Comparison of ENCODE assay signal across 5 worm cellular contexts in the genomic region with DNA sequence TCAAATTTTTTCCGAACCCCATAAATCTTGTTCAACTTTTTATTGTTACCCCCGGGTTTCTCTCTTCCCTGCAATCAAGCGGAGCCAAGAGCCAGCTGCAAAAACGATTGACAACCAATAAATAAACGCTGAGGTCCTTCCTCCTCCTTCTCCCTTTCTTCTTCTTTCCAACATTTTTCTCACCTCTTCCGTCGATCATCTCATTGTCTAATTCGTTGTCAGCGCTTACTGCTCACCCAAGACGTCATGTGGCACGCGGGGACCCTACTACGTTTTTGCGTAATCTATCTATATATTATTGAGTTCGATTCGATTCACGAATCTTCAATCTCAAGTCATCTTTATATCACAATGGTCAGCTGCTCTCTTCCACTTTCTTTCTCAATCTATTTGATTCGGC.
TF ChIP-seq lines count a peak whose summit lies in the region.

No protein-coding gene starts in this region.

TF ChIP-seq in whole organism, L1 larva, 84 proteins besides CTCF, POLR2A, EP300 and RAD21 (continues in another document):
- TF ChIP-seq lin-39 (tag; optimal IDR thresholded peaks at IDR 0.05; lab: Kevin White, UChicago): no peak
- TF ChIP-seq aly-2 (tag; optimal IDR thresholded peaks at IDR 0.05; lab: Kevin White, UChicago): no peak
- no peak for TF ChIP-seq xbp-1 (tag; optimal IDR thresholded peaks at IDR 0.05; lab: Kevin White, UChicago)
- no peak for TF ChIP-seq F16B12.6 (tag; optimal IDR thresholded peaks at IDR 0.05; lab: Kevin White, UChicago)
- no peak for TF ChIP-seq ceh-88 (GFP tag; IDR thresholded peaks at IDR 0.05; lab: Robert Waterston, UW)
- no peak for TF ChIP-seq zag-1 (tag; optimal IDR thresholded peaks at IDR 0.05; lab: Kevin White, UChicago)
- no peak for TF ChIP-seq fkh-8 (tag; optimal IDR thresholded peaks at IDR 0.05; lab: Kevin White, UChicago)
- no peak for TF ChIP-seq sox-4 (tag; optimal IDR thresholded peaks at IDR 0.05; lab: Kevin White, UChicago)
- no peak for TF ChIP-seq skn-1 (tag; optimal IDR thresholded peaks at IDR 0.05; lab: Kevin White, UChicago)
- TF ChIP-seq nhr-71 (tag; optimal IDR thresholded peaks at IDR 0.05; lab: Kevin White, UChicago): peak; percentile 78
- TF ChIP-seq dsc-1 (tag; optimal IDR thresholded peaks at IDR 0.05; lab: Kevin White, UChicago): peak; percentile 17
- no peak for TF ChIP-seq vab-15 (tag; optimal IDR thresholded peaks at IDR 0.05; lab: Kevin White, UChicago)
- TF ChIP-seq lir-3 (tag; optimal IDR thresholded peaks at IDR 0.05; lab: Kevin White, UChicago; ENCODE audit: poor library complexity): no peak
- TF ChIP-seq nhr-90 (tag; optimal IDR thresholded peaks at IDR 0.05; lab: Kevin White, UChicago; ENCODE audit: poor library complexity): no peak
- TF ChIP-seq mab-9 (GFP tag; IDR thresholded peaks at IDR 0.05; lab: Robert Waterston, UW): no peak
- TF ChIP-seq unc-130 (tag; optimal IDR thresholded peaks at IDR 0.05; lab: Kevin White, UChicago): peak; percentile 56
- TF ChIP-seq unc-62 (GFP tag; optimal IDR thresholded peaks at IDR 0.05; lab: Kevin White, UChicago): no peak
- TF ChIP-seq pax-3 (tag; optimal IDR thresholded peaks at IDR 0.05; lab: Kevin White, UChicago): no peak

TF ChIP-seq in whole organism, L2 larva, 48 proteins besides CTCF, POLR2A, EP300 and RAD21:
- TF ChIP-seq elt-3 (tag; optimal IDR thresholded peaks at IDR 0.05; lab: Kevin White, UChicago) (no peak), nhr-129 (tag; optimal IDR thresholded peaks at IDR 0.05; lab: Kevin White, UChicago) (peak; percentile 45), aly-2 (tag; optimal IDR thresholded peaks at IDR 0.05; lab: Kevin White, UChicago) (no peak), lsy-2 (tag; optimal IDR thresholded peaks at IDR 0.05; lab: Kevin White, UChicago) (peak in 1 of 2 experiments; percentile 10), peb-1 (tag; optimal IDR thresholded peaks at IDR 0.05; lab: Kevin White, UChicago) (no peak), F13H6.1 (tag; optimal IDR thresholded peaks at IDR 0.05; lab: Kevin White, UChicago) (peak; percentile 76), mab-5 (tag; optimal IDR thresholded peaks at IDR 0.05; lab: Kevin White, UChicago) (peak; percentile 18), sma-9 (GFP tag; optimal IDR thresholded peaks at IDR 0.05; lab: Kevin White, UChicago) (peak; percentile 46), sma-9 (tag; optimal IDR thresholded peaks at IDR 0.05; lab: Kevin White, UChicago) (no peak)

TF ChIP-seq in whole organism, L4 larva, 104 proteins besides CTCF, POLR2A, EP300 and RAD21:
- no peak for TF ChIP-seq ceh-28 (tag; optimal IDR thresholded peaks at IDR 0.05; lab: Kevin White, UChicago)
- TF ChIP-seq unc-62 (GFP tag; optimal IDR thresholded peaks at IDR 0.05 in 1 of 2; lab: Kevin White, UChicago): peak in 1 of 2 experiments; percentile 90
- TF ChIP-seq unc-62 (tag; optimal IDR thresholded peaks at IDR 0.05; lab: Kevin White, UChicago): no peak
- no peak for TF ChIP-seq dpl-1 (GFP tag; optimal IDR thresholded peaks at IDR 0.05; lab: Kevin White, UChicago)
- no peak for TF ChIP-seq ztf-11 (tag; optimal IDR thresholded peaks at IDR 0.05; lab: Kevin White, UChicago)
- TF ChIP-seq ZK337.2 (GFP tag; IDR thresholded peaks at IDR 0.05; lab: Robert Waterston, UW): no peak
- TF ChIP-seq rbr-2 (tag; optimal IDR thresholded peaks at IDR 0.05; lab: Kevin White, UChicago): no peak
- no peak for TF ChIP-seq nhr-28 (tag; optimal IDR thresholded peaks at IDR 0.05; lab: Kevin White, UChicago)
- no peak for TF ChIP-seq fos-1 (tag; optimal IDR thresholded peaks at IDR 0.05; lab: Kevin White, UChicago)
- TF ChIP-seq nhr-76 (tag; optimal IDR thresholded peaks at IDR 0.05; lab: Kevin White, UChicago): no peak
- no peak for TF ChIP-seq nhr-42 (GFP tag; IDR thresholded peaks at IDR 0.05; lab: Robert Waterston, UW)
- no peak for TF ChIP-seq lin-29 (GFP tag; IDR thresholded peaks at IDR 0.05; lab: Robert Waterston, UW)
- no peak for TF ChIP-seq daf-8 (GFP tag; IDR thresholded peaks at IDR 0.05; lab: Robert Waterston, UW)
- no peak for TF ChIP-seq ctbp-1 (GFP tag; IDR thresholded peaks at IDR 0.05; lab: Robert Waterston, UW)
- TF ChIP-seq mep-1 (tag; optimal IDR thresholded peaks at IDR 0.05; lab: Kevin White, UChicago): no peak
- TF ChIP-seq mxl-2 (GFP tag; conservative IDR thresholded peaks at IDR 0.05; lab: Robert Waterston, UW): no peak
- TF ChIP-seq nhr-77 (tag; optimal IDR thresholded peaks at IDR 0.05; lab: Kevin White, UChicago): no peak
- TF ChIP-seq nhr-11 (tag; optimal IDR thresholded peaks at IDR 0.05; lab: Kevin White, UChicago): peak; percentile 55
TF ChIP-seq in whole organism, L4 larva: peak in this region for 2.

TF ChIP-seq in whole organism, late embryonic, 69 proteins besides CTCF, POLR2A, EP300 and RAD21:
- TF ChIP-seq npax-4 (tag; optimal IDR thresholded peaks at IDR 0.05; lab: Kevin White, UChicago) (no peak), unc-55 (GFP tag; optimal IDR thresholded peaks at IDR 0.05; lab: Kevin White, UChicago) (peak; percentile 93), ceh-18 (tag; optimal IDR thresholded peaks at IDR 0.05; lab: Kevin White, UChicago) (peak; percentile 65)
TF ChIP-seq in whole organism, late embryonic: peak in this region for 2.

TF ChIP-seq in whole organism, mixed stage, embryonic, 35 proteins besides CTCF, POLR2A, EP300 and RAD21:
- TF ChIP-seq flh-1 (GFP tag; optimal IDR thresholded peaks at IDR 0.05; lab: Kevin White, UChicago) (no peak), unc-120 (tag; optimal IDR thresholded peaks at IDR 0.05; lab: Kevin White, UChicago; ENCODE audit: poor library complexity, severe bottlenecking) (peak; percentile 69), hlh-1 (tag; optimal IDR thresholded peaks at IDR 0.05; lab: Kevin White, UChicago) (peak; percentile 82), unc-62 (GFP tag; optimal IDR thresholded peaks at IDR 0.05; lab: Kevin White, UChicago) (peak; percentile 91), ces-1 (GFP tag; optimal IDR thresholded peaks at IDR 0.05; lab: Kevin White, UChicago) (no peak), mab-5 (tag; optimal IDR thresholded peaks at IDR 0.05; lab: Kevin White, UChicago) (peak; percentile 22)
